Worm (Caenorhabditis elegans): ENCODE results near the gene C28D4.4.

Gene C28D4.4

ce11 chrIV:9744905-9745304 lies at the start of gene C28D4.4:
TSS of gene C28D4.4 (minus strand) at chrIV:9745005.
- no peak for TF ChIP-seq tra-4 (tag; optimal IDR thresholded peaks at IDR 0.05)
- TF ChIP-seq F13C5.2 (tag; optimal IDR thresholded peaks at IDR 0.05): no peak
- TF ChIP-seq ceh-36 (tag; optimal IDR thresholded peaks at IDR 0.05): no peak

- no peak for TF ChIP-seq hnd-1 (tag; optimal IDR thresholded peaks at IDR 0.05)
- no peak for TF ChIP-seq flt-1 (GFP tag; IDR thresholded peaks at IDR 0.05)
- TF ChIP-seq tbx-37 (GFP tag; conservative IDR thresholded peaks at IDR 0.05): no peak
- TF ChIP-seq F13C5.2 (tag; optimal IDR thresholded peaks at IDR 0.05): no peak
- no peak for TF ChIP-seq tra-4 (tag; optimal IDR thresholded peaks at IDR 0.05)
- no peak for TF ChIP-seq hmg-4 (GFP tag; optimal IDR thresholded peaks at IDR 0.05)
- no peak for TF ChIP-seq pes-1 (GFP tag; IDR thresholded peaks at IDR 0.05)
- TF ChIP-seq tbx-11 (GFP tag; IDR thresholded peaks at IDR 0.05): no peak
- TF ChIP-seq aly-1 (tag; optimal IDR thresholded peaks at IDR 0.05): no peak
- no peak for TF ChIP-seq ceh-13 (GFP tag; optimal IDR thresholded peaks at IDR 0.05)
- TF ChIP-seq sea-1 (GFP tag; conservative IDR thresholded peaks at IDR 0.05): no peak
- TF ChIP-seq B0310.2 (tag; optimal IDR thresholded peaks at IDR 0.05): no peak
- TF ChIP-seq ceh-36 (tag; optimal IDR thresholded peaks at IDR 0.05): no peak
- no peak for TF ChIP-seq hmbx-1 (tag; optimal IDR thresholded peaks at IDR 0.05)
Measured at ce11 chrIV:9790708-9791107, 45.9 kb upstream of the C28D4.4 start.

- no peak for TF ChIP-seq tbx-37 (GFP tag; conservative IDR thresholded peaks at IDR 0.05)
- no peak for TF ChIP-seq B0310.2 (tag; optimal IDR thresholded peaks at IDR 0.05)
- TF ChIP-seq sea-1 (GFP tag; conservative IDR thresholded peaks at IDR 0.05): no peak
- TF ChIP-seq ceh-36 (tag; optimal IDR thresholded peaks at IDR 0.05): no peak
- no peak for TF ChIP-seq ets-7 (tag; optimal IDR thresholded peaks at IDR 0.05)
- TF ChIP-seq F13C5.2 (tag; optimal IDR thresholded peaks at IDR 0.05): no peak
- no peak for TF ChIP-seq tbx-11 (GFP tag; IDR thresholded peaks at IDR 0.05)
- no peak for TF ChIP-seq hmbx-1 (tag; optimal IDR thresholded peaks at IDR 0.05)
- TF ChIP-seq pes-1 (GFP tag; IDR thresholded peaks at IDR 0.05): no peak
- TF ChIP-seq flt-1 (GFP tag; IDR thresholded peaks at IDR 0.05): no peak
- TF ChIP-seq scrt-1 (GFP tag; IDR thresholded peaks at IDR 0.05): no peak
Measured at ce11 chrIV:9789496-9789895, 44.7 kb upstream of the C28D4.4 start, which contains the start of gene T13F2.4. TSS of gene T13F2.4 (plus strand) at chrIV:9789796.

ce11 chrIV:9784689-9785088 lies 39.9 kb upstream of the C28D4.4 start, which contains the start of gene sre-4:
TSS of gene sre-4 (minus strand) at chrIV:9784789.
- TF ChIP-seq flt-1 (GFP tag; IDR thresholded peaks at IDR 0.05) (no peak), ceh-36 (tag; optimal IDR thresholded peaks at IDR 0.05) (no peak), tbx-11 (GFP tag; IDR thresholded peaks at IDR 0.05) (no peak), pes-1 (GFP tag; IDR thresholded peaks at IDR 0.05) (no peak)

ce11 chrIV:9778016-9778415 lies 33.2 kb upstream of the C28D4.4 start, which contains the start of gene T13F2.6:
TSS of gene T13F2.6 (plus strand) at chrIV:9778321.
- no peak for TF ChIP-seq tra-4 (tag; optimal IDR thresholded peaks at IDR 0.05)
- TF ChIP-seq pes-1 (GFP tag; IDR thresholded peaks at IDR 0.05): no peak
- TF ChIP-seq flt-1 (GFP tag; IDR thresholded peaks at IDR 0.05): no peak
- TF ChIP-seq tbx-37 (GFP tag; conservative IDR thresholded peaks at IDR 0.05): no peak
- TF ChIP-seq ceh-13 (GFP tag; optimal IDR thresholded peaks at IDR 0.05): no peak
- no peak for TF ChIP-seq hmbx-1 (tag; optimal IDR thresholded peaks at IDR 0.05)
- no peak for TF ChIP-seq tbx-11 (GFP tag; IDR thresholded peaks at IDR 0.05)
- no peak for TF ChIP-seq hnd-1 (tag; optimal IDR thresholded peaks at IDR 0.05)
- no peak for TF ChIP-seq scrt-1 (GFP tag; IDR thresholded peaks at IDR 0.05)
- no peak for TF ChIP-seq B0310.2 (tag; optimal IDR thresholded peaks at IDR 0.05)
- TF ChIP-seq hmg-4 (GFP tag; optimal IDR thresholded peaks at IDR 0.05): no peak
- TF ChIP-seq ama-1 (optimal IDR thresholded peaks at IDR 0.05): no peak

ce11 chrIV:9777535-9777934 lies 32.7 kb upstream of the C28D4.4 start, which contains the start of gene sna-2:
TSS of gene sna-2 (minus strand) at chrIV:9777634.
- TF ChIP-seq ceh-36 (tag; optimal IDR thresholded peaks at IDR 0.05) (no peak), tbx-37 (GFP tag; conservative IDR thresholded peaks at IDR 0.05) (peak; percentile 68)

- TF ChIP-seq flt-1 (GFP tag; IDR thresholded peaks at IDR 0.05) (no peak), sea-1 (GFP tag; conservative IDR thresholded peaks at IDR 0.05) (peak; percentile 30; the same call in 1 of the 2 replicates), ceh-36 (tag; optimal IDR thresholded peaks at IDR 0.05) (peak; percentile 42), ets-7 (tag; optimal IDR thresholded peaks at IDR 0.05) (no peak), ama-1 (optimal IDR thresholded peaks at IDR 0.05) (no peak), scrt-1 (GFP tag; IDR thresholded peaks at IDR 0.05) (no peak), hmbx-1 (tag; optimal IDR thresholded peaks at IDR 0.05) (no peak), tbx-37 (GFP tag; conservative IDR thresholded peaks at IDR 0.05) (no peak), hnd-1 (tag; optimal IDR thresholded peaks at IDR 0.05) (no peak), tbx-11 (GFP tag; IDR thresholded peaks at IDR 0.05) (no peak), B0310.2 (tag; optimal IDR thresholded peaks at IDR 0.05) (no peak), ceh-13 (GFP tag; optimal IDR thresholded peaks at IDR 0.05) (peak; percentile 8), aly-1 (tag; optimal IDR thresholded peaks at IDR 0.05) (no peak), pes-1 (GFP tag; IDR thresholded peaks at IDR 0.05) (peak; percentile 27; the same call in 1 of the 2 replicates), F13C5.2 (tag; optimal IDR thresholded peaks at IDR 0.05) (no peak), tra-4 (tag; optimal IDR thresholded peaks at IDR 0.05) (peak; percentile 33), hmg-4 (GFP tag; optimal IDR thresholded peaks at IDR 0.05) (no peak)
Measured at ce11 chrIV:9773441-9773840, 28.6 kb upstream of the C28D4.4 start.

- TF ChIP-seq B0310.2 (tag; optimal IDR thresholded peaks at IDR 0.05) (peak; percentile 14), hnd-1 (tag; optimal IDR thresholded peaks at IDR 0.05) (no peak), tbx-11 (GFP tag; IDR thresholded peaks at IDR 0.05) (no peak), ceh-13 (GFP tag; optimal IDR thresholded peaks at IDR 0.05) (no peak), scrt-1 (GFP tag; IDR thresholded peaks at IDR 0.05) (no peak), hmbx-1 (tag; optimal IDR thresholded peaks at IDR 0.05) (no peak), hmg-4 (GFP tag; optimal IDR thresholded peaks at IDR 0.05) (peak; percentile 22), pes-1 (GFP tag; IDR thresholded peaks at IDR 0.05) (peak; percentile 49; the same call in 1 of the 2 replicates), flt-1 (GFP tag; IDR thresholded peaks at IDR 0.05) (no peak), F13C5.2 (tag; optimal IDR thresholded peaks at IDR 0.05) (peak; percentile 7), tbx-37 (GFP tag; conservative IDR thresholded peaks at IDR 0.05) (no peak), aly-1 (tag; optimal IDR thresholded peaks at IDR 0.05) (peak; percentile 29), ama-1 (optimal IDR thresholded peaks at IDR 0.05) (peak; percentile 97), ceh-36 (tag; optimal IDR thresholded peaks at IDR 0.05) (peak; percentile 14), sea-1 (GFP tag; conservative IDR thresholded peaks at IDR 0.05) (0 out of 2 replicates have a peak, but pooled peaks have one; percentile 60), ets-7 (tag; optimal IDR thresholded peaks at IDR 0.05) (no peak), tra-4 (tag; optimal IDR thresholded peaks at IDR 0.05) (peak; percentile 7)
Measured at ce11 chrIV:9772096-9772720, 27.4 kb upstream of the C28D4.4 start, which contains the start of gene cav-1. TSS of gene cav-1 (plus strand) at chrIV:9772510.
